Fruit fly (Drosophila melanogaster): ENCODE measurements around the gene Uba4.
A peak's percentile ranks its signal among the peaks of the same experiment; 100 is the strongest.

The Uba4 gene

DNA sequence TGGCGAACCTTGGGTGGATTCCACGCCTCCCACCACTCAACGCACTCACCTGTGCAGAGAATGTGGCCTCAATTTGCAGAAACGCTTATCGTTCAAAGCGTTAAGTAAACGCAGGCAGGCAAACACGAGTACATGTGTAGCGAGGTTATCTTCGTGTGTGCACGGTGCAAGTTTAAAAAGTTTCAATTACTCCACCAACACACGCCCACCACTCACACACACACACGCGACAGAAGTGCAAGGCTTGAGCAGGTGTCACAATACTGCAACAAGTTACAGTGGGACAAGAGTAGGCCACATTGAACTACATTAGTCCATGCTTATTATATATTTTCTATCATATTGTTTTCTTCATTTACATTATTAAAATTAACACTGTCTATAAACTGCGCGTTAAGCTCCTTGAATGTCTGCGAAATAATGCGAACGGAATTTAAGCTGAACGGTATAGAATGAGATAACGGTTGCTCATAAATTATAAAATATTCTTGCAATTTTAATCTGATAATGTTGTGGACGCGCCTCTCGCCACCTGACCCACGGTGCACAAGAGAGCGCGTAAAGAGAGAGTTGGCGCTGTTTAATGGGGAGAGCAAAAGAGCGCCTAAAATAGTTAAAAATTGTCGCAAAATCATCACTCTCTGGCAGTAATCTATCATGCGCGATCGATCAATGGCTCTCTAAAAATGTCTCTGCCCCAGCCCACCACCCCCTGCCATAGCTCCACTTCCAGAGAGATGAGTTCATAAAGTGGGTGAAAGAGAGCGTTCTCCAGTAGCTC lies 17.5 kb downstream of the Uba4 start (continued):
- TF ChIP-seq fkh (GFP tag; optimal IDR thresholded peaks at IDR 0.05) (peak; percentile 89), Sox15 (GFP tag; optimal IDR thresholded peaks at IDR 0.05) (peak; percentile 98), CG32006 (GFP tag; optimal IDR thresholded peaks at IDR 0.05) (peak; percentile 99), svp (GFP tag) (peak; percentile 100), CG6792 (GFP tag; optimal IDR thresholded peaks at IDR 0.05) (peak; percentile 98), CG3032 (tag; optimal IDR thresholded peaks at IDR 0.05) (peak; percentile 98), Sox102F (GFP tag; optimal IDR thresholded peaks at IDR 0.05) (peak; percentile 98), CG34406 (GFP tag; optimal IDR thresholded peaks at IDR 0.05) (peak; percentile 98), Hr38 (GFP tag; optimal IDR thresholded peaks at IDR 0.05) (no peak), Hr4 (GFP tag; optimal IDR thresholded peaks at IDR 0.05) (peak; percentile 99), net (GFP tag; optimal IDR thresholded peaks at IDR 0.05) (peak; percentile 98), lz (GFP tag; optimal IDR thresholded peaks at IDR 0.05) (peak; percentile 98), achi (GFP tag; optimal IDR thresholded peaks at IDR 0.05) (peak; percentile 98)

DNA sequence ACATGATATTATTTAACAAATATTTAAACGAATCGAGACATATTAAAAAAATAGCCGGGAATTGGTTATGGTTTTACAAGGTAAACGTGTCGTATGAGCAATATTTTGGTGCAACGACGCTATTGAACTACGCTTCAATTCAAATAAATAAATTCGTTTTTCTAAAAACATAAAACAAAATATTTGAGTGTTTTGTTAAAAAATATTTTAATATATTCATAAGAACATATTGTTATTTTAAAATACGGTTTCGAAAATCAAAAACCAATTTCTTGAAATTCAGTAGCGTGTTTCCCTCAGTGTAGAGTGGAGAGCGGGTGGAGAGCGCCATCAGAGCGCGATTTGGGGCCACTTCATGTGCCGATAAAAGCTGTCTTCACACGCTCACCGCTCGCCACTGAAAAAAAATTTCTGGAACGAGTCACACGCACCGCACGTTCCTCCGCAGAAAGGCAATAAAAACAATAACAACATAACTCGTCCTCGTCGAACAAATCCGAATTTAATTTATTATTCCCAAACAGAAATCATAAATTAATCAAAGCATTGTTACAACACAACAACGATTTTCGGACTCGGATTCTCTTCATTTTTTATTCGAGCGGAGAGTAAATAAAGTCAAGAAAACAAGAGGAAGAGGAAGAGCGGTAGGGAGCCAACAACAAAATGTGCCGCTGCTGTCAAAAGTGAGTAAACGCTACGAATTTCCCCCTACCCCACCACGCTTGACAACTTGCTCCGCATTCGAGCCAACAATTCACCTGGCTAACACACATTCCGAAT lies 18.4 kb downstream of the Uba4 start:
- TF ChIP-seq vri (GFP tag; optimal IDR thresholded peaks at IDR 0.05) (peak; percentile 71), Sox102F (GFP tag; optimal IDR thresholded peaks at IDR 0.05) (peak; percentile 83), CG1621 (tag; optimal IDR thresholded peaks at IDR 0.05) (peak; percentile 36), achi (GFP tag; optimal IDR thresholded peaks at IDR 0.05) (peak; percentile 91), Eip78C (GFP tag) (peak; percentile 93), eg (GFP tag; IDR thresholded peaks at IDR 0.05) (peak; percentile 83), CG10669 (GFP tag; optimal IDR thresholded peaks at IDR 0.05) (peak; percentile 91), pdm3 (GFP tag; optimal IDR thresholded peaks at IDR 0.05) (peak; percentile 77), Sox14 (GFP tag; optimal IDR thresholded peaks at IDR 0.05) (peak; percentile 61), OdsH (GFP tag; optimal IDR thresholded peaks at IDR 0.05) (peak; percentile 93), Met (GFP tag; optimal IDR thresholded peaks at IDR 0.05) (peak; percentile 81), CG4318 (GFP tag; optimal IDR thresholded peaks at IDR 0.05) (peak; percentile 92), CG31627 (GFP tag; optimal IDR thresholded peaks at IDR 0.05) (peak; percentile 74), Blimp-1 (GFP tag; optimal IDR thresholded peaks at IDR 0.05) (peak; percentile 89), fd85E (GFP tag; optimal IDR thresholded peaks at IDR 0.05) (no peak), Eip75B (GFP tag; optimal IDR thresholded peaks at IDR 0.05) (peak; percentile 83), CG9139 (GFP tag; optimal IDR thresholded peaks at IDR 0.05) (peak; percentile 72), esn (GFP tag; optimal IDR thresholded peaks at IDR 0.05) (peak; percentile 92), ss (GFP tag; optimal IDR thresholded peaks at IDR 0.05) (peak; percentile 81 to 90), spab (GFP tag; optimal IDR thresholded peaks at IDR 0.05) (peak; percentile 91), cyc (GFP tag; optimal IDR thresholded peaks at IDR 0.05) (peak; percentile 69), CG6854 (GFP tag; optimal IDR thresholded peaks at IDR 0.05) (peak; percentile 86), topi (GFP tag; optimal IDR thresholded peaks at IDR 0.05) (peak; percentile 79), CG11902 (GFP tag; optimal IDR thresholded peaks at IDR 0.05) (peak; percentile 86), fkh (GFP tag; optimal IDR thresholded peaks at IDR 0.05) (peak; percentile 40), Hr38 (GFP tag; optimal IDR thresholded peaks at IDR 0.05) (no peak), CG11762 (GFP tag; optimal IDR thresholded peaks at IDR 0.05; ENCODE audit: insufficient read depth) (peak; percentile 87), CG11294 (GFP tag; IDR thresholded peaks at IDR 0.05) (peak; percentile 51), CG6808 (GFP tag; optimal IDR thresholded peaks at IDR 0.05) (peak; percentile 87), CG6163 (GFP tag; IDR thresholded peaks at IDR 0.05) (peak; percentile 68), CG8632 (GFP tag; optimal IDR thresholded peaks at IDR 0.05) (peak; percentile 89), Lpt (GFP tag; optimal IDR thresholded peaks at IDR 0.05) (peak; percentile 72), Sox15 (GFP tag; optimal IDR thresholded peaks at IDR 0.05) (peak; percentile 90), CG16779 (tag; optimal IDR thresholded peaks at IDR 0.05) (peak; percentile 89), CG8319 (GFP tag; optimal IDR thresholded peaks at IDR 0.05) (peak; percentile 79), CG6276 (GFP tag; optimal IDR thresholded peaks at IDR 0.05) (peak; percentile 94), Hr39 (GFP tag; optimal IDR thresholded peaks at IDR 0.05) (peak; percentile 67), acj6 (GFP tag; optimal IDR thresholded peaks at IDR 0.05) (peak; percentile 92), Eip93F (GFP tag; optimal IDR thresholded peaks at IDR 0.05) (peak; percentile 84)
